Worm (Caenorhabditis elegans) whole organism, young adult: ENCODE results near the gene B0310.6.
A peak's percentile ranks its signal among the peaks of the same experiment; 100 is the strongest.

ENCODE experiments used
- B0035.1 ChIP-seq: sonication (generic microtip); optimal IDR thresholded peaks from 2 replicates; lab custom pipeline; 2016; ENCODE audit warnings: missing genetic modification characterization, mild to moderate bottlenecking, missing compliant biosample characterization, missing genotype, missing genetic modification reagents
- B0336.3 ChIP-seq: fragments of 200-800 bp; sonication (Bioruptor generic); IDR thresholded peaks from 2 replicates; pipeline ENCODE4 v1.3.6; 2022; ENCODE audit warnings: missing genetic modification characterization, missing compliant biosample characterization
- C17E4.6 ChIP-seq: fragments of 200-800 bp; sonication (Bioruptor generic); IDR thresholded peaks from 2 replicates; pipeline ENCODE4 v1.3.6; 2022; ENCODE audit warnings: missing genetic modification reagents, missing genetic modification characterization, missing compliant biosample characterization
- D2030.7 ChIP-seq: fragments of 200-800 bp; sonication (Bioruptor generic); IDR thresholded peaks from 2 replicates; pipeline ENCODE4 v1.3.6; 2022; ENCODE audit warnings: missing genetic modification reagents, missing genetic modification characterization, missing compliant biosample characterization
- F22D6.2 ChIP-seq: sonication (generic microtip); optimal IDR thresholded peaks from 2 replicates; lab custom pipeline; 2016; ENCODE audit warnings: mild to moderate bottlenecking, missing genetic modification characterization, missing compliant biosample characterization
- F33H1.4 ChIP-seq: fragments of 200-800 bp; sonication (Bioruptor generic); IDR thresholded peaks from 2 replicates; pipeline ENCODE4 v1.3.6; 2022; ENCODE audit warnings: missing genetic modification reagents, missing genetic modification characterization, missing compliant biosample characterization
- F55B11.4 ChIP-seq: sonication (generic microtip); optimal IDR thresholded peaks from 2 replicates; lab custom pipeline; 2016; ENCODE audit warnings: missing compliant biosample characterization, missing genetic modification characterization, borderline replicate concordance; ENCODE audit not compliant: insufficient read depth
- F57C9.4 ChIP-seq: sonication (generic microtip); optimal IDR thresholded peaks from 2 replicates; lab custom pipeline; 2017; ENCODE audit warnings: mild to moderate bottlenecking, missing genetic modification characterization, missing compliant biosample characterization
- K12H6.12 ChIP-seq: fragments of 200-800 bp; sonication (Bioruptor generic); optimal IDR thresholded peaks from 2 replicates; lab custom pipeline; 2018; ENCODE audit warnings: mild to moderate bottlenecking, missing genetic modification characterization, missing compliant biosample characterization
- Y56A3A.18 ChIP-seq: fragments of 200-800 bp; sonication (Bioruptor generic); IDR thresholded peaks from 2 replicates; pipeline ENCODE4 v1.3.6; 2022; ENCODE audit warnings: missing genetic modification reagents, missing genetic modification characterization, missing compliant biosample characterization
- ZK185.1 ChIP-seq: sonication (generic microtip); optimal IDR thresholded peaks from 2 replicates; lab custom pipeline; 2016; ENCODE audit warnings: mild to moderate bottlenecking, missing genetic modification characterization, missing compliant biosample characterization; ENCODE audit not compliant: poor library complexity, severe bottlenecking
- akir-1 ChIP-seq: fragments of 200-800 bp; sonication (Bioruptor generic); optimal IDR thresholded peaks from 2 replicates; lab custom pipeline; 2018; ENCODE audit warnings: mild to moderate bottlenecking, missing genetic modification characterization, moderate library complexity, missing compliant biosample characterization
- atf-7 ChIP-seq: sonication (generic microtip); optimal IDR thresholded peaks from 2 replicates; lab custom pipeline; 2017; ENCODE audit warnings: mild to moderate bottlenecking, missing genetic modification characterization, missing compliant biosample characterization
- athp-1 ChIP-seq: sonication (generic microtip); optimal IDR thresholded peaks from 2 replicates; lab custom pipeline; 2017; ENCODE audit warnings: mild to moderate bottlenecking, missing genetic modification characterization, missing compliant biosample characterization
- attf-3 ChIP-seq: fragments of 200-800 bp; sonication (Bioruptor generic); conservative IDR thresholded peaks from 2 replicates; pipeline ENCODE4 v1.3.6; 2022; ENCODE audit warnings: missing genetic modification reagents, missing genetic modification characterization, missing compliant biosample characterization
- bed-1 ChIP-seq: fragments of 200-800 bp; sonication (Bioruptor generic); IDR thresholded peaks from 2 replicates; pipeline ENCODE4 v1.3.6; 2022; ENCODE audit warnings: missing genetic modification reagents, missing genetic modification characterization, missing compliant biosample characterization
- ccch-3 ChIP-seq: fragments of 200-800 bp; sonication (Bioruptor generic); optimal IDR thresholded peaks from 2 replicates; lab custom pipeline; 2018; ENCODE audit warnings: mild to moderate bottlenecking, missing genetic modification characterization, missing compliant biosample characterization
- ceh-100 ChIP-seq: fragments of 200-800 bp; sonication (Bioruptor generic); IDR thresholded peaks from 2 replicates; pipeline ENCODE4 v1.3.6; 2022; ENCODE audit warnings: missing genetic modification reagents, missing genetic modification characterization, missing compliant biosample characterization
- ceh-40 ChIP-seq: fragments of 200-800 bp; sonication (Bioruptor generic); IDR thresholded peaks from 2 replicates; pipeline ENCODE4 v1.3.6; 2022; ENCODE audit warnings: missing genetic modification characterization, missing compliant biosample characterization
- ceh-58 ChIP-seq: fragments of 200-800 bp; sonication (Bioruptor generic); IDR thresholded peaks from 2 replicates; pipeline ENCODE4 v1.3.6; 2022; ENCODE audit warnings: missing genetic modification characterization, missing compliant biosample characterization
- ceh-79 ChIP-seq: sonication (generic microtip); optimal IDR thresholded peaks from 2 replicates; lab custom pipeline; 2017; ENCODE audit warnings: mild to moderate bottlenecking, missing genetic modification characterization, missing compliant biosample characterization
- dox-1 ChIP-seq: fragments of 200-800 bp; sonication (Bioruptor generic); IDR thresholded peaks from 2 replicates; pipeline ENCODE4 v1.3.6; 2022; ENCODE audit warnings: missing genetic modification reagents, missing genetic modification characterization, missing compliant biosample characterization
- dpff-1 ChIP-seq: sonication (generic microtip); optimal IDR thresholded peaks from 2 replicates; lab custom pipeline; 2017; ENCODE audit warnings: mild to moderate bottlenecking, missing genetic modification characterization, missing compliant biosample characterization
- efl-1 ChIP-seq: fragments of 150-350 bp; optimal IDR thresholded peaks from 2 replicates; lab custom pipeline; 2014; ENCODE audit warnings: missing biosample characterization, missing genetic modification reagents, missing genetic modification characterization
- egl-18 ChIP-seq: fragments of 200-800 bp; sonication (Bioruptor generic); IDR thresholded peaks from 2 replicates; pipeline ENCODE4 v1.3.6; 2022; ENCODE audit warnings: missing genetic modification reagents, missing genetic modification characterization, missing compliant biosample characterization
- ekl-4 ChIP-seq: fragments of 200-800 bp; sonication (Bioruptor generic); IDR thresholded peaks from 2 replicates; pipeline ENCODE4 v1.3.6; 2022; ENCODE audit warnings: missing genetic modification reagents, missing genetic modification characterization, missing compliant biosample characterization
- fkh-3 ChIP-seq: sonication (generic microtip); optimal IDR thresholded peaks from 2 replicates; lab custom pipeline; 2016; ENCODE audit warnings: mild to moderate bottlenecking, missing genetic modification characterization, missing compliant biosample characterization
- him-1 ChIP-seq: sonication (generic microtip); optimal IDR thresholded peaks from 2 replicates; lab custom pipeline; 2016; ENCODE audit warnings: missing genotype, missing genetic modification reagents, missing genetic modification characterization, missing compliant biosample characterization
- hmg-20 ChIP-seq: fragments of 200-800 bp; sonication (Bioruptor generic); IDR thresholded peaks from 2 replicates; pipeline ENCODE4 v1.3.6; 2022; ENCODE audit warnings: missing genetic modification reagents, missing genetic modification characterization, missing compliant biosample characterization
- hsf-1 ChIP-seq: fragments of 200-800 bp; sonication (Bioruptor generic); IDR thresholded peaks from 2 replicates; pipeline ENCODE4 v1.3.6; 2022; ENCODE audit warnings: missing genetic modification reagents, missing genetic modification characterization, missing compliant biosample characterization
- lin-26 ChIP-seq: fragments of 200-800 bp; sonication (Bioruptor generic); IDR thresholded peaks from 2 replicates; pipeline ENCODE4 v1.3.6; 2022; ENCODE audit warnings: missing genetic modification reagents, missing genetic modification characterization, missing compliant biosample characterization
- lin-35 ChIP-seq, 3 experiments: fragments of 150-350 bp in 2 of 3; sonication (generic microtip) in 1 of 3; optimal IDR thresholded peaks; 2 replicates each; lab custom pipeline; 2014 to 2018; ENCODE audit warnings: missing biosample characterization in 3 of 3, missing genetic modification characterization in 3 of 3, missing genetic modification reagents in 3 of 3
- lir-1 ChIP-seq: fragments of 200-800 bp; sonication (Bioruptor generic); conservative IDR thresholded peaks from 2 replicates; pipeline ENCODE4 v1.3.6; 2022; ENCODE audit warnings: missing genetic modification reagents, missing genetic modification characterization, missing compliant biosample characterization
- lsl-1 ChIP-seq: fragments of 200-800 bp; sonication (Bioruptor generic); optimal IDR thresholded peaks from 2 replicates; lab custom pipeline; 2018; ENCODE audit warnings: mild to moderate bottlenecking, missing genetic modification characterization, moderate library complexity, missing compliant biosample characterization
- mxl-1 ChIP-seq: sonication (generic microtip); optimal IDR thresholded peaks from 2 replicates; lab custom pipeline; 2016; ENCODE audit warnings: missing genetic modification characterization, missing compliant biosample characterization
- nfya-1 ChIP-seq: sonication (generic microtip); optimal IDR thresholded peaks from 2 replicates; lab custom pipeline; 2017; ENCODE audit warnings: antibody characterized with exemption, missing compliant biosample characterization, missing genetic modification characterization, borderline replicate concordance; ENCODE audit not compliant: insufficient read depth
- nfyb-1 ChIP-seq: fragments of 200-800 bp; sonication (Bioruptor generic); IDR thresholded peaks from 2 replicates; pipeline ENCODE4 v1.3.6; 2022; ENCODE audit warnings: missing genetic modification reagents, missing genetic modification characterization, missing compliant biosample characterization
- nhr-179 ChIP-seq: sonication (generic microtip); optimal IDR thresholded peaks from 2 replicates; lab custom pipeline; 2016; ENCODE audit warnings: mild to moderate bottlenecking, missing genetic modification characterization, missing compliant biosample characterization
- nhr-90 ChIP-seq: sonication (generic microtip); optimal IDR thresholded peaks from 2 replicates; lab custom pipeline; 2016; ENCODE audit warnings: missing genotype, mild to moderate bottlenecking, missing genetic modification characterization, missing compliant biosample characterization
- rec-8 ChIP-seq, 2 experiments: sonication (generic microtip); optimal IDR thresholded peaks; 2 replicates each; lab custom pipeline; 2016; ENCODE audit warnings: mild to moderate bottlenecking in 2 of 2, missing genetic modification characterization in 2 of 2, missing genetic modification reagents in 2 of 2, missing genotype in 2 of 2, missing biosample characterization in 1 of 2, missing compliant biosample characterization in 1 of 2, moderate library complexity in 1 of 2
- repo-1 ChIP-seq: sonication (generic microtip); optimal IDR thresholded peaks from 2 replicates; lab custom pipeline; 2017; ENCODE audit warnings: mild to moderate bottlenecking, missing genetic modification characterization, missing compliant biosample characterization
- rpc-1 ChIP-seq, 2 experiments: fragments of 150-350 bp in 1 of 2; sonication (generic microtip) in 1 of 2; optimal IDR thresholded peaks; 2 replicates each; lab custom pipeline; 2014 to 2018; ENCODE audit warnings: missing biosample characterization in 1 of 2, missing genetic modification characterization in 1 of 2, missing genetic modification reagents in 1 of 2, missing genotype in 1 of 2
- sea-2 ChIP-seq: fragments of 200-800 bp; sonication (Bioruptor generic); IDR thresholded peaks from 2 replicates; pipeline ENCODE4 v1.3.6; 2022; ENCODE audit warnings: missing genetic modification characterization, missing compliant biosample characterization
- snpc-1.1 ChIP-seq: sonication (generic microtip); optimal IDR thresholded peaks from 2 replicates; lab custom pipeline; 2017; ENCODE audit warnings: missing genetic modification characterization, mild to moderate bottlenecking, missing compliant biosample characterization, antibody characterized with exemption, moderate library complexity, missing genotype, missing genetic modification reagents; ENCODE audit not compliant: insufficient read depth
- snpc-1.3 ChIP-seq: sonication (generic microtip); optimal IDR thresholded peaks from 2 replicates; lab custom pipeline; 2017; ENCODE audit warnings: missing genetic modification characterization, mild to moderate bottlenecking, missing compliant biosample characterization, antibody characterized with exemption, moderate library complexity, missing genotype, missing genetic modification reagents; ENCODE audit not compliant: insufficient read depth
- somi-1 ChIP-seq: fragments of 200-800 bp; sonication (Bioruptor generic); optimal IDR thresholded peaks from 2 replicates; lab custom pipeline; 2018; ENCODE audit warnings: mild to moderate bottlenecking, missing genetic modification characterization, missing compliant biosample characterization
- tlf-1 ChIP-seq: fragments of 200-800 bp; sonication (Bioruptor generic); optimal IDR thresholded peaks from 2 replicates; lab custom pipeline; 2018; ENCODE audit warnings: mild to moderate bottlenecking, missing genetic modification characterization, missing compliant biosample characterization
- ztf-28 ChIP-seq: fragments of 200-800 bp; sonication (Bioruptor generic); IDR thresholded peaks from 2 replicates; pipeline ENCODE4 v1.3.6; 2022; ENCODE audit warnings: missing genetic modification reagents, missing genetic modification characterization, missing compliant biosample characterization

Gene B0310.6

ce11 chrX:487669-488068 lies 43.1 kb downstream of the B0310.6 start:
- peak; percentile 67 for TF ChIP-seq snpc-1.1 (tag; lab: Kevin White, UChicago)
- no peak for TF ChIP-seq lir-1
- TF ChIP-seq rec-8 (tag; optimal IDR thresholded peaks at IDR 0.05; lab: Kevin White, UChicago) = peak in 1 of 2 experiments; percentile 58
- no peak for TF ChIP-seq akir-1 (GFP tag; lab: Kevin White, UChicago)
- TF ChIP-seq egl-18 = no peak
- TF ChIP-seq repo-1 = no peak
- no peak for TF ChIP-seq ekl-4 (GFP tag; lab: Robert Waterston, UW)
- no peak for TF ChIP-seq efl-1 (GFP tag; lab: Kevin White, UChicago)
- 0 out of 2 replicates have a peak, but pooled peaks have one; percentile 28 for TF ChIP-seq bed-1 (GFP tag; lab: Robert Waterston, UW)
- no peak for TF ChIP-seq ceh-100 (GFP tag; lab: Robert Waterston, UW)
- TF ChIP-seq nfya-1 (tag; lab: Kevin White, UChicago) = no peak
- TF ChIP-seq snpc-1.3 = peak; percentile 65
- peak; percentile 76 for TF ChIP-seq nhr-90 (tag; lab: Kevin White, UChicago)
- no peak for TF ChIP-seq lin-35 (GFP tag; optimal IDR thresholded peaks at IDR 0.05; lab: Kevin White, UChicago)
- TF ChIP-seq fkh-3 (tag; lab: Kevin White, UChicago) = no peak
- TF ChIP-seq attf-3 (GFP tag; lab: Robert Waterston, UW) = no peak
- no peak for TF ChIP-seq F57C9.4 (tag; lab: Kevin White, UChicago)
- no peak for TF ChIP-seq F33H1.4 (GFP tag; lab: Robert Waterston, UW)
- no peak; the same call in none of the 2 replicates for TF ChIP-seq D2030.7 (GFP tag; lab: Robert Waterston, UW)
- no peak for TF ChIP-seq B0035.1 (tag; lab: Kevin White, UChicago)
- TF ChIP-seq lsl-1 (GFP tag; lab: Kevin White, UChicago) = peak; percentile 26
- TF ChIP-seq ZK185.1 (tag; lab: Kevin White, UChicago) = peak; percentile 47
- no peak for TF ChIP-seq ceh-79 (tag; lab: Kevin White, UChicago)
- TF ChIP-seq lin-26 (GFP tag; lab: Robert Waterston, UW) = peak; percentile 96
- 0 out of 2 replicates have a peak, but pooled peaks have one; percentile 33 for TF ChIP-seq hsf-1 (GFP tag; lab: Robert Waterston, UW)
- peak; percentile 45; the same call in 1 of the 2 replicates for TF ChIP-seq nfyb-1 (GFP tag; lab: Robert Waterston, UW)
- no peak for TF ChIP-seq F55B11.4 (tag; lab: Kevin White, UChicago)
- TF ChIP-seq B0336.3 (GFP tag; lab: Robert Waterston, UW) = no peak
- TF ChIP-seq ccch-3 (GFP tag; lab: Kevin White, UChicago) = no peak
- TF ChIP-seq dox-1 = no peak; the same call in 1 of the 2 replicates
- no peak for TF ChIP-seq K12H6.12
- TF ChIP-seq rpc-1 (optimal IDR thresholded peaks at IDR 0.05; lab: Kevin White, UChicago) = peak; percentile 84
- TF ChIP-seq rpc-1 (tag; optimal IDR thresholded peaks at IDR 0.05; lab: Kevin White, UChicago) = peak; percentile 99
- peak; percentile 77 for TF ChIP-seq mxl-1 (tag; lab: Kevin White, UChicago)
- peak; percentile 68; the same call in 1 of the 2 replicates for TF ChIP-seq ceh-40 (GFP tag; lab: Robert Waterston, UW)
- TF ChIP-seq sea-2 = no peak
- no peak for TF ChIP-seq ztf-28 (GFP tag; lab: Robert Waterston, UW)
- no peak for TF ChIP-seq nhr-179 (tag; lab: Kevin White, UChicago)
- no peak for TF ChIP-seq F22D6.2 (tag; lab: Kevin White, UChicago)
- 0 out of 2 replicates have a peak, but pooled peaks have one; percentile 17 for TF ChIP-seq hmg-20
- TF ChIP-seq athp-1 (tag; lab: Kevin White, UChicago) = peak; percentile 35
- TF ChIP-seq somi-1 (GFP tag; lab: Kevin White, UChicago) = peak; percentile 11
- TF ChIP-seq tlf-1 = no peak
- peak; percentile 87 for TF ChIP-seq him-1 (tag; lab: Kevin White, UChicago)
- no peak for TF ChIP-seq C17E4.6 (GFP tag; lab: Robert Waterston, UW)
- TF ChIP-seq atf-7 (tag; lab: Kevin White, UChicago) = no peak
- no peak for TF ChIP-seq dpff-1 (tag; lab: Kevin White, UChicago)
- TF ChIP-seq Y56A3A.18 = peak; percentile 53; the same call in 1 of the 2 replicates
- no peak for TF ChIP-seq ceh-58
